Worm (Caenorhabditis elegans) whole organism, L4 larva: ENCODE measurements around the gene ced-9.

Source experiments
- D1046.2 ChIP-seq: fragments of 200-800 bp; sonication (Bioruptor generic); IDR thresholded peaks from 2 replicates; pipeline ENCODE4 v1.3.6; 2022; ENCODE audit warnings: missing genetic modification characterization, missing compliant biosample characterization
- F37D6.2 ChIP-seq: sonication (generic microtip); optimal IDR thresholded peaks from 2 replicates; lab custom pipeline; 2016; ENCODE audit warnings: mild to moderate bottlenecking, missing genetic modification characterization, missing compliant biosample characterization
- F44E2.7 ChIP-seq: fragments of 200-800 bp; sonication (Bioruptor generic); IDR thresholded peaks from 2 replicates; pipeline ENCODE4 v2.1.2; 2022; ENCODE audit warnings: missing genetic modification characterization, missing compliant biosample characterization
- T26A8.4 ChIP-seq: fragments of 200-800 bp; sonication (Bioruptor generic); IDR thresholded peaks from 2 replicates; pipeline ENCODE4 v1.3.6; 2022; ENCODE audit warnings: missing genetic modification characterization, missing compliant biosample characterization
- Y5F2A.4 ChIP-seq: fragments of 200-800 bp; sonication (Bioruptor generic); optimal IDR thresholded peaks from 2 replicates; lab custom pipeline; 2018; ENCODE audit warnings: mild to moderate bottlenecking, missing genetic modification characterization, missing compliant biosample characterization
- ZK337.2 ChIP-seq: fragments of 200-800 bp; sonication (Bioruptor generic); IDR thresholded peaks from 2 replicates; pipeline ENCODE4 v1.3.6; 2022; ENCODE audit warnings: missing genetic modification reagents, missing genetic modification characterization, missing compliant biosample characterization
- ZK546.5 ChIP-seq, 2 experiments: sonication (generic microtip); optimal IDR thresholded peaks; 2 replicates each; lab custom pipeline; 2017; ENCODE audit warnings: missing biosample characterization in 2 of 2, missing genetic modification characterization in 2 of 2
- aha-1 ChIP-seq: fragments of 150-350 bp; peaks from one replicate; lab custom pipeline; 2014; ENCODE audit warnings: missing biosample characterization, missing genetic modification characterization
- ama-1 ChIP-seq: fragments of 150-350 bp; optimal IDR thresholded peaks from 2 replicates; lab custom pipeline; 2014; ENCODE audit warnings: inconsistent platforms, mixed read lengths
- attf-4 ChIP-seq: sonication (generic microtip); optimal IDR thresholded peaks from 3 replicates; lab custom pipeline; 2017; ENCODE audit warnings: missing biosample characterization, missing genetic modification characterization
- ctbp-1 ChIP-seq: fragments of 200-800 bp; sonication (Bioruptor generic); IDR thresholded peaks from 2 replicates; pipeline ENCODE4 v1.3.6; 2022; ENCODE audit warnings: missing genetic modification reagents, missing genetic modification characterization, missing compliant biosample characterization
- daf-19 ChIP-seq: fragments of 200-800 bp; sonication (Bioruptor generic); conservative IDR thresholded peaks from 2 replicates; pipeline ENCODE4 v1.3.6; 2022; ENCODE audit warnings: missing genetic modification characterization, missing compliant biosample characterization
- dmd-6 ChIP-seq: fragments of 200-800 bp; sonication (Bioruptor generic); IDR thresholded peaks from 2 replicates; pipeline ENCODE4 v1.3.6; 2022; ENCODE audit warnings: missing genetic modification reagents, missing genetic modification characterization, missing compliant biosample characterization
- dmd-9 ChIP-seq: fragments of 200-800 bp; sonication (Bioruptor generic); IDR thresholded peaks from 2 replicates; pipeline ENCODE4 v1.3.6; 2022; ENCODE audit warnings: missing genetic modification reagents, missing genetic modification characterization, missing compliant biosample characterization
- dve-1 ChIP-seq: sonication (generic microtip); optimal IDR thresholded peaks from 2 replicates; lab custom pipeline; 2017; ENCODE audit warnings: antibody characterized with exemption, mild to moderate bottlenecking, missing genetic modification characterization, missing compliant biosample characterization; ENCODE audit not compliant: insufficient read depth
- egl-27 ChIP-seq: sonication (generic microtip); optimal IDR thresholded peaks from 3 replicates; lab custom pipeline; 2017; ENCODE audit warnings: missing biosample characterization, missing genetic modification reagents, missing genetic modification characterization
- gei-8 ChIP-seq: fragments of 200-800 bp; sonication (Bioruptor generic); optimal IDR thresholded peaks from 2 replicates; lab custom pipeline; 2018; ENCODE audit warnings: mild to moderate bottlenecking, missing genetic modification characterization, missing compliant biosample characterization
- hif-1 ChIP-seq, 2 experiments: sonication (generic microtip); optimal IDR thresholded peaks; 2 replicates each; lab custom pipeline; 2016 to 2017; ENCODE audit warnings: missing compliant biosample characterization in 2 of 2, missing genetic modification characterization in 2 of 2, missing genetic modification reagents in 2 of 2, missing genotype in 2 of 2, mild to moderate bottlenecking in 1 of 2
- lin-13 ChIP-seq: fragments of 150-350 bp; optimal IDR thresholded peaks from 2 replicates; lab custom pipeline; 2014; ENCODE audit warnings: missing biosample characterization, missing genetic modification reagents, missing genetic modification characterization
- lin-29 ChIP-seq: fragments of 200-800 bp; sonication (Bioruptor generic); IDR thresholded peaks from 2 replicates; pipeline ENCODE4 v1.3.6; 2022; ENCODE audit warnings: missing genetic modification reagents, missing genetic modification characterization, missing compliant biosample characterization
- mes-2 ChIP-seq: sonication (generic microtip); optimal IDR thresholded peaks from 2 replicates; lab custom pipeline; 2016; ENCODE audit warnings: missing genotype, mild to moderate bottlenecking, missing genetic modification characterization, missing compliant biosample characterization; ENCODE audit not compliant: poor library complexity, severe bottlenecking
- nhr-237 ChIP-seq: sonication (generic microtip); optimal IDR thresholded peaks from 2 replicates; lab custom pipeline; 2017; ENCODE audit warnings: missing biosample characterization, missing genetic modification characterization
- nhr-28 ChIP-seq: fragments of 150-350 bp; optimal IDR thresholded peaks from 2 replicates; lab custom pipeline; 2014; ENCODE audit warnings: missing biosample characterization, missing genetic modification characterization
- pqm-1 ChIP-seq: sonication (generic microtip); optimal IDR thresholded peaks from 2 replicates; lab custom pipeline; 2017; ENCODE audit warnings: missing biosample characterization, missing genetic modification characterization
- rbr-2 ChIP-seq: sonication (generic microtip); optimal IDR thresholded peaks from 2 replicates; lab custom pipeline; 2016; ENCODE audit warnings: missing genotype, missing genetic modification characterization, missing compliant biosample characterization
- spr-1 ChIP-seq: sonication (generic microtip); optimal IDR thresholded peaks from 2 replicates; lab custom pipeline; 2016; ENCODE audit warnings: mild to moderate bottlenecking, missing genetic modification characterization, missing compliant biosample characterization
- unc-39 ChIP-seq: sonication (generic microtip); optimal IDR thresholded peaks from 2 replicates; lab custom pipeline; 2017; ENCODE audit warnings: missing biosample characterization, missing genetic modification characterization
- unc-62 ChIP-seq, 3 experiments: fragments of 150-350 bp in 1 of 3; sonication (generic microtip); optimal IDR thresholded peaks in 2 of 3; peaks in 1 of 3; 1 replicate in 1 of 3; 2 replicates in 2 of 3; lab custom pipeline; 2014 to 2017; ENCODE audit warnings: missing biosample characterization in 3 of 3, missing genetic modification characterization in 3 of 3, missing genetic modification reagents in 3 of 3, missing genotype in 1 of 3
- zfp-3 ChIP-seq: fragments of 200-800 bp; sonication (Bioruptor generic); conservative IDR thresholded peaks from 2 replicates; pipeline ENCODE4 v1.3.6; 2022; ENCODE audit warnings: missing genetic modification reagents, missing genetic modification characterization, missing compliant biosample characterization

The ced-9 gene

ce11 chrIII:10338992-10339852, 4.2 kb downstream of the ced-9 start (continued):
- TF ChIP-seq unc-62 (GFP tag; optimal IDR thresholded peaks at IDR 0.05 in 1 of 2; lab: Kevin White, UChicago) (peak in 1 of 2 experiments; percentile 8), unc-62 (tag; optimal IDR thresholded peaks at IDR 0.05; lab: Kevin White, UChicago) (no peak), hif-1 (tag; optimal IDR thresholded peaks at IDR 0.05; lab: Kevin White, UChicago) (no peak), rbr-2 (tag; lab: Kevin White, UChicago) (no peak), mes-2 (no peak), Y5F2A.4 (no peak), attf-4 (no peak), dmd-9 (GFP tag; lab: Robert Waterston, UW) (no peak), F44E2.7 (GFP tag; lab: Robert Waterston, UW) (no peak), lin-13 (GFP tag; lab: Kevin White, UChicago) (no peak), zfp-3 (GFP tag; lab: Robert Waterston, UW) (peak; percentile 74; the same call in 1 of the 2 replicates), daf-19 (no peak), gei-8 (GFP tag; lab: Kevin White, UChicago) (no peak), ZK546.5 (tag; optimal IDR thresholded peaks at IDR 0.05; lab: Kevin White, UChicago) (no peak), ama-1 (lab: Kevin White, UChicago) (peak; percentile 84), nhr-237 (tag; lab: Kevin White, UChicago) (no peak)

ce11 chrIII:10339949-10340348, 5.0 kb downstream of the ced-9 start:
- TF ChIP-seq dmd-6 (GFP tag; lab: Robert Waterston, UW) (no peak), aha-1 (peak; percentile 69), dve-1 (no peak), unc-39 (no peak)

- no peak for TF ChIP-seq F37D6.2 (tag; lab: Kevin White, UChicago)
Observed at ce11 chrIII:10341758-10342157, 6.8 kb downstream of the ced-9 start, which contains the start of gene tbx-9. Gene tbx-9 (minus strand): TSS chrIII:10341858.

DNA sequence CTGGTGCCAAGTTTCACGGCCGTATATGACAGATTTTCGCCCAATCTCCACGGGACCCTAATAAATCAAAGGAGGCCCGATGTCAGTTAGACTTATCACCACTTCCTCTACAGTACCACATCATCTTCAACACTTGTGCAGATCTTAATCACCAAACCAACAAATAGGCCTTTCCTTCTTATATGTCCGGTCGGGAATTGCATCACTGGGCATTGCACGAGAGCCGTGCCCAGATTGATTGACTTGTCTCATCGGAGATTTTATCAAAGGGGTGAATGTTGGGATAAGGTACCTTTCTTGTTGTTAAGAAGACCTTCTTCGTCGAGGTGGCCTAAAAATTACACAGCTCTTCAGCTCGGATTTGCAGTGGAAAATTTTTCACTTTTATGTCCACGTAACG, 9.8 kb downstream of the ced-9 start:
- TF ChIP-seq lin-29 (GFP tag; lab: Robert Waterston, UW): no peak
- TF ChIP-seq, all 104 proteins: peak for 0

DNA sequence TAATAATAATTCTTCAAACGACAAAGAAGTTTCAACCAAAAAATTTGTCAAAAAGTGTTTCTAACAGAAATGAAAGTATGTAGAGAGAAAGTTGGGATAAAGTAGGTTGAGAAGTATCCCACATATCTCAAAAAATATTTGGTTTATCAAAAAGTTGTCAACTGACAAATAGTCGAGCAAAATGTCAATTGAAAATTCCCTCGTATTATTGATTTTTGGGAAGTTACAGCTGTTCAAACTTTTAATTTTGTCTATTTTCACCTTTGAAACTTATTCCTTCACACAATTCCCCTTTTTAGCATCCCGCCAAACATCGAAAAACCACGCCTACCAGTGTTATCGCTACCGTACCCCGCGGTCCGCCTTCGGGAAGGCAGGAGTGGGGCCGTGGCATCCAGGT, 12.1 kb downstream of the ced-9 start, which contains the start of gene tbx-8:
Gene tbx-8 (plus strand): TSS at position 301 of the 400 bp plus-strand sequence.
- TF ChIP-seq T26A8.4 (no peak), egl-27 (no peak), spr-1 (tag; lab: Kevin White, UChicago) (no peak), ctbp-1 (no peak), ZK337.2 (GFP tag; lab: Robert Waterston, UW) (no peak)

ce11 chrIII:10351595-10352207, 16.7 kb downstream of the ced-9 start, which contains the start of gene T07C4.3:
Gene T07C4.3 (plus strand): TSS chrIII:10352157.
- TF ChIP-seq dmd-6 (GFP tag; lab: Robert Waterston, UW): no peak
- peak in 1 of 2 experiments; percentile 88 for TF ChIP-seq unc-62 (GFP tag; optimal IDR thresholded peaks at IDR 0.05 in 1 of 2; lab: Kevin White, UChicago)
- no peak for TF ChIP-seq unc-62 (tag; optimal IDR thresholded peaks at IDR 0.05; lab: Kevin White, UChicago)

ce11 chrIII:10353423-10353822, 18.5 kb downstream of the ced-9 start:
- TF ChIP-seq egl-27 (no peak), zfp-3 (GFP tag; lab: Robert Waterston, UW) (no peak), nhr-28 (tag; lab: Kevin White, UChicago) (no peak), D1046.2 (no peak), aha-1 (no peak), pqm-1 (tag; lab: Kevin White, UChicago) (no peak)
